Fruit fly (Drosophila melanogaster) whole organism, embryonic: ENCODE data around the gene CG11158.

ENCODE experiments used
- Abd-B ChIP-seq: fragments of 200-800 bp; sonication (Bioruptor generic); optimal IDR thresholded peaks from 2 replicates; lab custom pipeline; 2018; ENCODE audit warnings: missing biosample characterization, mild to moderate bottlenecking, missing genetic modification characterization, moderate library complexity
- CG31441 ChIP-seq: fragments of 200-800 bp; sonication (Bioruptor generic); IDR thresholded peaks from 2 replicates; pipeline ENCODE4 v1.3.6; 2022; ENCODE audit warnings: missing biosample characterization, missing genetic modification characterization
- CG3281 ChIP-seq: fragments of 200-800 bp; sonication (Bioruptor generic); optimal IDR thresholded peaks from 3 replicates; lab custom pipeline; 2017; ENCODE audit warnings: missing biosample characterization, mild to moderate bottlenecking, missing genetic modification characterization
- CG6654 ChIP-seq: fragments of 200-800 bp; sonication (Bioruptor generic); optimal IDR thresholded peaks from 2 replicates; lab custom pipeline; 2017; ENCODE audit warnings: missing biosample characterization, mild to moderate bottlenecking, missing genetic modification characterization
- Ptx1 ChIP-seq: fragments of 200-800 bp; sonication (Bioruptor generic); IDR thresholded peaks from 2 replicates; pipeline ENCODE4 v1.3.6; 2022; ENCODE audit warnings: missing biosample characterization, missing genetic modification characterization

DNA sequence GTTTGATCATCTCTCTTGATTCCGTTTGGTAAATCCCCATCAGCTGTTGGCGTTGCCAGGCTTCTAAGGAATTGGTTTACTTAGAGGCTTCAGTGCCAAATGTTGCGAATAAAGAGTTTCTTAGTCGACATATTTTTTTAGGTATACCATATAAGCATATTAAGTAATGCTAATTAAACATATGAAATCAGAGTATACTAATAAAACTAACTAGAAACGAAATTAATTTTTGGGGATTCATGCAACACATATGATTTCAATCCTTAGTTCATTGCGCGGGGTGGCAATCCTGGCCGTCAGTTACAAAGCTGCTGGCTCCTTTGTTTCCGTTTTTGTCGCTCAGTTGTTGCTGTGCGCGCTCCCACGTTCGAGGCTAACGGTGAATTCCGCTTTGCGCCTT lies 13.4 kb upstream of the CG11158 start, which contains the start of gene CG15760:
- TF ChIP-seq CG31441, result no peak
- no peak for TF ChIP-seq CG3281 (GFP tag; lab: Kevin White, UChicago)
- TF ChIP-seq Abd-B (GFP tag; lab: Kevin White, UChicago), result no peak
- no peak for TF ChIP-seq CG6654 (GFP tag; lab: Kevin White, UChicago)
- no peak for TF ChIP-seq Ptx1
